Fruit fly (Drosophila melanogaster): ENCODE data around the gene CG7800.
A peak's percentile ranks its signal among the peaks of the same experiment; 100 is the strongest.

CG7800 gene

DNA sequence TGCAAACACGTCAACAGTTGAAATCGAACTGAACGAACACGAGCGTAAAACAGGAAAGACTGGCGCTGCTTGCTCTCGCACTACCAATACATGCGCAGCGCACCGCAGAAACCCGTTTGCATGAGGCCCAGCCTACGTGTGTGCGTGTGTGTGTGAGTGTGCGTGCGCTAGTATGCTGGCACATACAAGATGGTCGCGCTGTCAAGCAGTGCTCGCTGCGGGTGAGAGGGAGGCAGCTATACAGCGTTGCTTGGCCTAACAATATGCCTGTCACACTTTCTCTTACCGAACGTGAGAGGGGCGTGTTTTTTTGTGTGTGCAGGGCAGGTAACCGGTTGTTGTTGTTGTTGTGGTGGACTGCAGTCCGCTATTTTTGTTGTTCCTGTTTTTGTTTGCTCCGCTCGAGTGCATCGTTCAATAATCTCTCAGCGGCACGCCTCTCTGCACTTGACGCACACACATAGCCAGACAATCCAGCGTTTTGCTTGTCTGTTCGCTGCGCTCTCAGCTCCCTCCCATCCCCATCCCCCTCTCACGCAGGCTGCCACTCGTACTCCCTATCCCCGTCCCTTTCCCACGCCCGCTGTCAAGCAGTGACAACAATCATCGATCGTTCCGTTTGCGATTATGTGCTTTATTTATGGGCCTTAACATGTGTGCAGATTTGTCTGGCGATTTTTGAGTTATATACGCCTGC lies 36.2 kb upstream of the CG7800 start, which contains the start of gene grn (continued):
- TF ChIP-seq CG6813 (GFP tag; optimal IDR thresholded peaks at IDR 0.05) (no peak), CG12659 (GFP tag; optimal IDR thresholded peaks at IDR 0.05) (no peak), mirr (GFP tag; optimal IDR thresholded peaks at IDR 0.05) (peak; percentile 52), jing (GFP tag; optimal IDR thresholded peaks at IDR 0.05) (peak; percentile 32), CG6272 (GFP tag; IDR thresholded peaks at IDR 0.05) (0 out of 2 replicates have a peak, but pooled peaks have one; percentile 32), HHEX (GFP tag; optimal IDR thresholded peaks at IDR 0.05) (peak; percentile 32), CG11560 (tag; IDR thresholded peaks at IDR 0.05) (no peak), CG6254 (GFP tag; optimal IDR thresholded peaks at IDR 0.05) (no peak), Hr51 (GFP tag; optimal IDR thresholded peaks at IDR 0.05) (peak; percentile 6 to 30), CG3065 (GFP tag; optimal IDR thresholded peaks at IDR 0.05) (peak; percentile 82), CG15479 (GFP tag; optimal IDR thresholded peaks at IDR 0.05) (peak; percentile 70), zf30C (GFP tag; optimal IDR thresholded peaks at IDR 0.05) (peak; percentile 14), CG3847 (GFP tag; IDR thresholded peaks at IDR 0.05) (0 out of 2 replicates have a peak, but pooled peaks have one; percentile 51), gt (GFP tag; IDR thresholded peaks at IDR 0.05) (no peak), CG18011 (GFP tag; optimal IDR thresholded peaks at IDR 0.05) (no peak), Ets65A (GFP tag) (peak; percentile 40), zfh1 (GFP tag; IDR thresholded peaks at IDR 0.05) (0 out of 3 replicates have a peak, but pooled peaks have one; percentile 20), Scr (GFP tag; IDR thresholded peaks at IDR 0.05; ENCODE audit: partially characterized antibody) (no peak), Antp (GFP tag; optimal IDR thresholded peaks at IDR 0.05) (peak; percentile 22), Max (GFP tag; optimal IDR thresholded peaks at IDR 0.05) (no peak), Oaz (GFP tag; IDR thresholded peaks at IDR 0.05) (no peak), repo (GFP tag; optimal IDR thresholded peaks at IDR 0.05) (no peak), CG1529 (GFP tag; optimal IDR thresholded peaks at IDR 0.05) (no peak), maf-S (GFP tag; optimal IDR thresholded peaks at IDR 0.05) (no peak), grn (GFP tag; optimal IDR thresholded peaks at IDR 0.05) (peak; percentile 98), sna (GFP tag; IDR thresholded peaks at IDR 0.05; ENCODE audit: partially characterized antibody) (no peak), gcm (GFP tag; optimal IDR thresholded peaks at IDR 0.05) (peak; percentile 84), usp (GFP tag; optimal IDR thresholded peaks at IDR 0.05) (no peak), al (GFP tag; IDR thresholded peaks at IDR 0.05) (0 out of 2 replicates have a peak, but pooled peaks have one; percentile 22), bcd (GFP tag; optimal IDR thresholded peaks at IDR 0.05) (no peak), CG8388 (GFP tag; optimal IDR thresholded peaks at IDR 0.05) (peak; percentile 20), chn (GFP tag; optimal IDR thresholded peaks at IDR 0.05) (peak; percentile 44), CG12769 (tag; optimal IDR thresholded peaks at IDR 0.05) (peak; percentile 49), CG17568 (GFP tag; optimal IDR thresholded peaks at IDR 0.05) (no peak), abd-A (tag; optimal IDR thresholded peaks at IDR 0.05) (peak; percentile 61), Camta (GFP tag; optimal IDR thresholded peaks at IDR 0.05) (peak; percentile 10), CG32532 (GFP tag; IDR thresholded peaks at IDR 0.05) (peak; percentile 42; the same call in 1 of the 2 replicates), H15 (GFP tag; IDR thresholded peaks at IDR 0.05) (no peak), run (tag; optimal IDR thresholded peaks at IDR 0.05) (peak; percentile 5), CG2199 (GFP tag; IDR thresholded peaks at IDR 0.05) (peak; percentile 82), sisA (GFP tag; IDR thresholded peaks at IDR 0.05) (no peak), Neu2 (GFP tag; optimal IDR thresholded peaks at IDR 0.05; ENCODE audit: borderline replicate concordance) (peak; percentile 11), Hmx (GFP tag; optimal IDR thresholded peaks at IDR 0.05) (no peak), TFAM (GFP tag; optimal IDR thresholded peaks at IDR 0.05) (no peak), CG10979 (tag; optimal IDR thresholded peaks at IDR 0.05) (peak; percentile 3), CG3726 (GFP tag; IDR thresholded peaks at IDR 0.05) (no peak), CG1792 (GFP tag; optimal IDR thresholded peaks at IDR 0.05) (no peak), CG6175 (GFP tag; IDR thresholded peaks at IDR 0.05) (no peak), CG17328 (GFP tag; IDR thresholded peaks at IDR 0.05) (peak; percentile 46; the same call in 1 of the 2 replicates), gsb (GFP tag; IDR thresholded peaks at IDR 0.05) (no peak)

All from whole organism, embryonic.